Fruit fly (Drosophila melanogaster): ENCODE results near the gene Act87E.

The Act87E gene

DNA sequence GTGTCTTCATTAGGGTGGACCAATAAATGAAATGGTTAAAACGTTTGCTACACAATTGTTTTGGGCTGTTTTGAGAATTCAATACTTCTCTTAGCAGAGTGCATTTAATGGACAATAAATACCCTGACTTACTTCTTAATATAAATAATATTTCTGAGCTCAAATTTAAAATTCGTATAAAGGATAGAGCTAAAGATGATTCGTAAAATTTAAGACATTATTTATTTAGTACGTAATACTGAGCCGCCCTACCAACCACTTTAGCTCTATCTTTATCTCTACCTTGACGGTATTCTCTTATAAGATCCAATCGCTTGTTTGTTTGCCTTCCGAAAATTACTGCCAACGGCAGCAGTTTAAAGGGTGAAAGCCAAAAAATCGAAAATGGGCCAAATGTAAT is 7.8 kb downstream of the Act87E start:
- no peak for TF ChIP-seq ttk (optimal IDR thresholded peaks at IDR 0.05)
- no peak for TF ChIP-seq Sin3A (optimal IDR thresholded peaks at IDR 0.05)
- TF ChIP-seq Myc (optimal IDR thresholded peaks at IDR 0.05): no peak
- TF ChIP-seq h (optimal IDR thresholded peaks at IDR 0.05): no peak
- TF ChIP-seq psq (optimal IDR thresholded peaks at IDR 0.05): no peak
- TF ChIP-seq insv (optimal IDR thresholded peaks at IDR 0.05): no peak

DNA sequence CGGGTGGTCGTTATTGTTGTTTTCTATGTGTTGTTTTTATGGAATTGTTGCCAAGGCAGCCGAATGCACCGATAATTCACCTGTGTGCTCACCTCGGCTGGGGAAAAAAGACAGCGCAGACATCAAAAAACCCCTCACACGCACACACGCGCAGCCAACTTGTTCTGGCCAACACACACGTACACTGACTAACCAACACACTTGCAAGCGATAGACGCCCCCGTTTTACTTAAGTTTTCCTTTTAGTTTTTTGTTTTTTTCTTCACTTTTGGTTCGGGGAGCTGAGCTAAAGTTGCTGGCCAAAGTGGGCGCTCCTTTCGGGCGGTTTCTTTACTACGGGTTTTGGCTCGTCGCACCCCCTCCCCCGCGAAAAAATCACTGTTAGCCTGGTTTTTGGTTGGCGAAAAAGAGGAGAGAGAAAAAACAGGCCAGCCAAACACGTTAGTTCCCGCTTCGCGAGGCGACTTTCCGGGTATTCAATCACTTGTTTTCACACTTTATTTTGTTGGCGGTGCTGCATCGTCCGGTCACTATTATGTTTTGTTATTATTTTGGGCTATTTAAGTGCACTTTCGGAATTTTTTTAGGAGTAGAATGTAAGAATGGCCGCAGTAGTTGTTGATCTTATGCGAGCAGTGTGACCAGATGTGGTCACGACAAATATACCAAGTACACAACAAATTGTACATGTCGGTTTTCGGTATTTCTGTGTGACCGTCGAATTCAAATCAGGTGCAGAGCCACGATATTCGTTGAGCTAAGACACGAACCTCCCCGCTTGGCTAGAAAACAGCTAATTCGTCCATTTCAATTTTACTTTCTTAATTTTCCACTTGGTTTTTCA is 8.8 kb downstream of the Act87E start, which contains the start of gene yrt:
Gene yrt, minus strand, starts transcription at position 660 of the 844 bp plus-strand sequence.
- TF ChIP-seq h (optimal IDR thresholded peaks at IDR 0.05) (no peak), ttk (optimal IDR thresholded peaks at IDR 0.05) (no peak), insv (optimal IDR thresholded peaks at IDR 0.05) (no peak), Myc (optimal IDR thresholded peaks at IDR 0.05) (no peak), Sin3A (optimal IDR thresholded peaks at IDR 0.05) (no peak), psq (optimal IDR thresholded peaks at IDR 0.05) (no peak)

DNA sequence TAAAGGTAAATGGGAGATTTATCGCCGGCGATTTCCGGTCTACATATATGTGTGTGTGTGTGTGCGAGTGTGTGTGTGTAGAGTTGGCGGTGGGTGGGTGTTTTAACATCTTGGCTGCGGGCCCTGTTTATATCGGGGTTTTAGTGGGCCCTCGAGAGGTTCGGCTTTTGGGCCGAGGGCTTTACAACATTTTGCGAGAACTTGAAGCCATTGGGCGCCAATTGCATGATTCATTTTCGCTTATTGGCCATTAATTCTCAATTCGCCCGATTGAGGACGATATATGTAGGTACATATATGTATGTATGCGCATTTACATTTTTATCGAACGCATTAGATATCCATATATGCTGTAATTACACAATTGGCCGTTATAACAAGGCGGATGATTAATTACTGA is 10.1 kb downstream of the Act87E start:
- no peak for TF ChIP-seq ttk (optimal IDR thresholded peaks at IDR 0.05)
- no peak for TF ChIP-seq insv (optimal IDR thresholded peaks at IDR 0.05)
- TF ChIP-seq h (optimal IDR thresholded peaks at IDR 0.05): no peak
- no peak for TF ChIP-seq Sin3A (optimal IDR thresholded peaks at IDR 0.05)
- no peak for TF ChIP-seq psq (optimal IDR thresholded peaks at IDR 0.05)
- TF ChIP-seq Myc (optimal IDR thresholded peaks at IDR 0.05): no peak

DNA sequence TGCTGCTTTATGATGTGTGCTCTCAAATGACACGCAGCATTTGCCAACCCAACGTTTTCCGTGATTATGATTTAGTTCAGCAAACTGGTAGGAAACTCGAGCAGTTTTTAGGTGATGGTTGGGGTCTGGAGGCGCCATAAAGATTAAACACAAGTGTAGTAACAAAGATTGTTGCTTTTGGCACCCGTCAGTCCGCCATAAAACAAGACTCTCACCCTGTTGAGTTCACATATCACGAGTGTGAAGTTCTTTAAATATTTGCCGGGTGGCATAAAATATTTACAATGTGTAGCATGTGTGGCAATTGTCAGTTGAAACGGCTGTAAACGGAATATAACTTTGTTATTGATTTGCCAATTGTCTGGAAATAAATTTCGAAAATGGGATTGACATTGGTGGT is 15.9 kb downstream of the Act87E start:
- TF ChIP-seq psq (optimal IDR thresholded peaks at IDR 0.05) (no peak), insv (optimal IDR thresholded peaks at IDR 0.05) (no peak), Sin3A (optimal IDR thresholded peaks at IDR 0.05) (no peak), Myc (optimal IDR thresholded peaks at IDR 0.05) (no peak), h (optimal IDR thresholded peaks at IDR 0.05) (no peak), ttk (optimal IDR thresholded peaks at IDR 0.05) (no peak)

DNA sequence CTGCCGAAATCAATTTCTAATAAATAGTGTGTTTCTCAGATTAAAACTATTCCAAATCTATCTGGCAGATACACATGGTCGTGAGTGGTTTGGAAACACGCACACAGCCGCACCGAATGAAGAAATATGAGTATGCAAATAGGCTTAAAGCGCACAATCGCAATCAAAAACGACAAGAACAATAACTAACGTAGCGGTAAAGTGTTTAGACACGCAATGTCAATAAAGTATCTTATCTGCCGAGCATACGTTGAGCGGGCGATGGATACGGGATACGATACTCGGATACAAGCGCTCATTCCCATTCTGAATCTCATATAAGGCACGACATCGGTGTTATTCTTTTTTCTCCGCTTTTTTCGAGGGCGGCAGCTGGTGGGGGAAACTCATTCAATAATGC is 20.3 kb downstream of the Act87E start:
- TF ChIP-seq h (optimal IDR thresholded peaks at IDR 0.05) (no peak), Myc (optimal IDR thresholded peaks at IDR 0.05) (no peak), ttk (optimal IDR thresholded peaks at IDR 0.05) (no peak)

DNA sequence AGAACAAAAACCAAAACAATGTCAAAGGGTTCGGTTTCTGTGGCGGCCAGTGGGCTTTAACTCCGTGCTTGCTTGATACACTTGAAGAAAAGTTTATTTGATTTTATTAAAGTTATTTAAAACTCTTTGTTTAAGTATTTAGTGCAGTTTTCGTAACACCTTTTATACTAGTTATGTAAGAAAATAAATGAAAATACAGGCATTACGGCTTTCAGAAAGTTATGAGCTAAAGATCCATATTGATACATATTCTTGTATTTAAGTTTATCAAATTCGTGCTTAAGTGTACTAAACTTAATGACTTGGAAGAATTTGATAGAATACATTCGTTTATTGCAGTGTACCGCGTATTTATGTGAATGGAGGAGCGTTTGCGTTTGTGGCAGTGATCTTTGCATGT is 20.7 kb downstream of the Act87E start:
- TF ChIP-seq insv (optimal IDR thresholded peaks at IDR 0.05) (no peak), Myc (optimal IDR thresholded peaks at IDR 0.05) (no peak), h (optimal IDR thresholded peaks at IDR 0.05) (no peak), psq (optimal IDR thresholded peaks at IDR 0.05) (no peak), ttk (optimal IDR thresholded peaks at IDR 0.05) (no peak), Sin3A (optimal IDR thresholded peaks at IDR 0.05) (no peak)

DNA sequence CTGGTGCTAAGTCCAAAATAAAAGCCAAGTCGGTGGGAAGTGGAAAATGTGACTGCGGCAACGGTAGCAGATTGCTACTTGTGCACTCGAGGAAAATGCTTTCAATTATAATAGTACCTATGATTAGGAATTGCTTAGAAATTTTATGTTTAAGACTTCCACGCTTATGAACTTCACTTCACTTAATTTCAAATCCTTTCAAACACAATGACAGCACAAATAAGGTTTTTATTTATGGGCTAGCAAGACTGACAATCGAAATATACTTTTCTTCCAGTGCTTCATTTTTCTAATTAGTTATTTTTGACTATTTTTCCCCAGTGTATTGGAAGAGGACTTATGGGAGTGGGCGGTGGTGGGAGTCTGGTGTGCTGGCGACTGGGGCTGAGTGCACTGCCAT is 22.6 kb downstream of the Act87E start:
- TF ChIP-seq ttk (optimal IDR thresholded peaks at IDR 0.05) (no peak), Sin3A (optimal IDR thresholded peaks at IDR 0.05) (no peak), Myc (optimal IDR thresholded peaks at IDR 0.05) (no peak), h (optimal IDR thresholded peaks at IDR 0.05) (no peak), insv (optimal IDR thresholded peaks at IDR 0.05) (no peak), psq (optimal IDR thresholded peaks at IDR 0.05) (no peak)

DNA sequence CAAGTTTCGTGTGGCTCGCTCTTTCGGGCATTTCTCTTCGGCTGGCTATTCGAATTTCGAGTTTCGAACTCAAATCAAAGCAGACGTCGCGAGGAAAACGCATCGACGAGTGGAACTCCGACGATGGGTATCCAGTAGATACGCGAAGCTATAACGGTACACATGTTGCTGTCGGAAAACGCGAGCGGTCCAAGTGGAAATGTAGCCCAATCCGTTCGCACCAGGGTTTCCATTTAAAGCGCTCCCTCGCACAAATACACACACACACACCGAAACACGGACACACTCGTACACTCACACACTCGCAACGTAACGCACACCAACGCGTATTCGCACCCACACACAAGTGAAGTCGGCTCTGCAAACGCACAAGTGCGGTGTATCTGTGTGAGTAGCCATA is 24.6 kb downstream of the Act87E start, which contains the start of gene side-IV:
Gene side-IV, plus strand, starts transcription at position 253 of the 400 bp plus-strand sequence.
- no peak for TF ChIP-seq h (optimal IDR thresholded peaks at IDR 0.05)
- no peak for TF ChIP-seq insv (optimal IDR thresholded peaks at IDR 0.05)
- TF ChIP-seq psq (optimal IDR thresholded peaks at IDR 0.05): no peak
- no peak for TF ChIP-seq ttk (optimal IDR thresholded peaks at IDR 0.05)
- TF ChIP-seq Sin3A (optimal IDR thresholded peaks at IDR 0.05): no peak
- TF ChIP-seq Myc (optimal IDR thresholded peaks at IDR 0.05): no peak

DNA sequence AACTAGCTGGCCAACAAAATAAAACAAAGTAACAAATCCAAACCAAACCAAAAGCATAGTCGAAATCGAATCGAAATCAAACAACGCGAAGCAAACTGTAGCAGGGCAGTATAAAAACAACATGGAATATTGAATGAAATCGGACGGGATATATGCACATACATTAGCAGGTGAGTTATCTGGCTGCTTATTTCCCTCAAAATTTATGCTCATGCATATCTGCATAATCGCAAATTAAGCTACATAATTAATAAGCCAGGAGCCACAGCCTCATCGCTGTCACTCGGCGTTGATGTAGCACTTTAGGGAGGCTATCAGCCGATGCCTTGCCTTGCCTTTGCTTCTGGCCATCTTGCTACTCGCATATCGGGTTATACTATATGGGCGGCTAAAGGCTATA is 26.5 kb downstream of the Act87E start:
- TF ChIP-seq psq (optimal IDR thresholded peaks at IDR 0.05) (no peak), ttk (optimal IDR thresholded peaks at IDR 0.05) (no peak), Sin3A (optimal IDR thresholded peaks at IDR 0.05) (no peak), Myc (optimal IDR thresholded peaks at IDR 0.05) (no peak), insv (optimal IDR thresholded peaks at IDR 0.05) (no peak), h (optimal IDR thresholded peaks at IDR 0.05) (no peak)

DNA sequence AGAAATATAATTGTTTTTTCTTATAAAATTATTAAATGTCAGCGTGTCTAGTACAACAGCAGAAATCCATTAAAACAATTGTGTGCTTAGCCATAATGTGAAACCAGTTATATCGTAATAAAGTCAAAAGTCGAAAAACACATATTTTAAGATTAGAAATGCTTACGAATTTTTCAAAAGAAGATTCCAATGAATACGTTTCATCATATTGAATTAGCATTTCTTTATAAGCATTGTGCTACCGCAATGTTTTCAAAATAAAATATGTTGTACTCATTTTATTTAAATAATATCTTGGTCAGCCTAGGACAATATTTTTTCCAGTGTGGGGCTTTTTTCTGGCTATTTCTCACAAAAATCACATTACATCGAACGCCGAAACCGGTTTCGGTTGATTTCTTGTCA is 27.1 kb downstream of the Act87E start:
- no peak for TF ChIP-seq ttk (optimal IDR thresholded peaks at IDR 0.05)
- no peak for TF ChIP-seq Sin3A (optimal IDR thresholded peaks at IDR 0.05)
- TF ChIP-seq h (optimal IDR thresholded peaks at IDR 0.05): no peak
- no peak for TF ChIP-seq insv (optimal IDR thresholded peaks at IDR 0.05)
- TF ChIP-seq Myc (optimal IDR thresholded peaks at IDR 0.05): no peak
- no peak for TF ChIP-seq psq (optimal IDR thresholded peaks at IDR 0.05)

DNA sequence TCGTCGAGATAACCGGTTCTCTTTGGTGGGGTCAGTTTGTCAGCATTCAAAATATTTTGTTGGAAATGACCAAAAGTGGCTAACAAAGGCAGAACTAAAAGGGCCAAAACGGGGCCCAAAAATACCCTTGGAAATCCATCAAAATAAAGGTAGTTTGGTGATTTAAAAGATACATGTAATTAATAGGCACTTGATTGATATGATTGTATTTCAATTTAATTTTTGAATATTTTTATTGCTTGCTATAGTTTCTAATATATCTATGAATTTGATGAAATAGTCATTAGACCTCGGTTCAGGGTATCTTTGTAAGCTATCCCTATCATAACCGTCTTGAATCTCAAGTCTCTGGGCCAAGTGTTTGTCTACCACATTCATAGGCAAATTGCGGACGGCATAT is 28.2 kb downstream of the Act87E start:
- TF ChIP-seq Sin3A (optimal IDR thresholded peaks at IDR 0.05): no peak
- no peak for TF ChIP-seq h (optimal IDR thresholded peaks at IDR 0.05)
- TF ChIP-seq ttk (optimal IDR thresholded peaks at IDR 0.05): no peak
- no peak for TF ChIP-seq psq (optimal IDR thresholded peaks at IDR 0.05)

DNA sequence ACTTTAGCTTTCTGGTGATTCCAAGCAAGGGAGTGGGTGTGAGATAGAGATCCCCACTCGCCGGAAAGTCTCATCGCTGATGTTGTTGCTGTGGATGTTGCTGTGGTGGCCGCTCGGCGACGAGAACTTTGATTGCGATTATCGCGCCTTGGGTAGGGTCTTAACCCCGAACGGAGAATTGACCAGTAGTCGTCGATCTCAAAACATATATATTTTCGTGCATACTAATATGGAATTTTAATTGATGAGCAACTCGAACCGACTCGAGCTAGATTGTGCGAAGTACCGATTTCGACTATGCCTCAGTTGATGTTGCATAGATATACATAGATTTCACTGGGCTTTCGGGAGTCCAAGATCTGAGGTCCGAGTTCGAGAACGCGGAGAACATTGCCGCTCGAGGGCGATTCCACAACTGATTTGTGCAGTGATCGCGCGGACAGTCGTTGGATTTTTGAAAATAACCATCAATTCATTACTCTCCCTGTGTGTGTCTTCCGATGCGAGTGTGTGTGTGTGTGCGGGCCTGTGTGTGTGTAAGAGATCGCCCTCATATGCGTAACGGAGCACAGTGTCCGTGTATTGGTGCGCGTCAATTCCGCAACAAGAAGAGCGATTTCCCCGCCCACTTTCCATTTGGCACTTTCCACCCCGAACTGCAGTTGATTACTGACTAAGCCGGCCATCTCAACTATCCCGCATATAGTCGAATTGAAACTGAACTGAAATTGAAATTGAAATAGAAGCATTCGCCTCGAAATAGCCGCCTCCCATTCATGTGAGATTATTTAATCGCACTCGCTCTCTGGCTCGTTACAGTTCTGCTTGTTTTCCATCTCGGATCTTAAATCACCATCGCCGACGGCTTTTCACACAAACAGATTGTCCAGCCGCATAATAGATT is 40.2 kb downstream of the Act87E start:
- TF ChIP-seq Sin3A (optimal IDR thresholded peaks at IDR 0.05) (no peak), psq (optimal IDR thresholded peaks at IDR 0.05) (no peak), h (optimal IDR thresholded peaks at IDR 0.05) (no peak), ttk (optimal IDR thresholded peaks at IDR 0.05) (no peak), Myc (optimal IDR thresholded peaks at IDR 0.05) (no peak), insv (optimal IDR thresholded peaks at IDR 0.05) (no peak)

Measured in Kc167 (cell line).